Fruit fly (Drosophila melanogaster): ENCODE measurements around the gene Elys.

Elys gene

dm6 chrX:19665684-19666141 is 13.6 kb downstream of the Elys start (continued):
- TF ChIP-seq mirr (GFP tag; optimal IDR thresholded peaks at IDR 0.05), result no peak
- TF ChIP-seq CG4360 (GFP tag; IDR thresholded peaks at IDR 0.05), result 0 out of 2 replicates have a peak, but pooled peaks have one; percentile 10
- TF ChIP-seq CG17385 (GFP tag; optimal IDR thresholded peaks at IDR 0.05), result no peak
- TF ChIP-seq Meics (GFP tag; optimal IDR thresholded peaks at IDR 0.05), result peak; percentile 24
- TF ChIP-seq HHEX (GFP tag; optimal IDR thresholded peaks at IDR 0.05), result no peak
- TF ChIP-seq CG10959 (GFP tag; IDR thresholded peaks at IDR 0.05), result no peak
- no peak for TF ChIP-seq en (GFP tag; optimal IDR thresholded peaks at IDR 0.05)
- no peak for TF ChIP-seq CG34224 (GFP tag; IDR thresholded peaks at IDR 0.05; ENCODE audit: partially characterized antibody)
- TF ChIP-seq eve (GFP tag; optimal IDR thresholded peaks at IDR 0.05), result no peak
- peak; percentile 44 for TF ChIP-seq CG10366 (GFP tag; IDR thresholded peaks at IDR 0.05)
- no peak for TF ChIP-seq Lim3 (GFP tag; IDR thresholded peaks at IDR 0.05)
- TF ChIP-seq HLH3B (GFP tag; IDR thresholded peaks at IDR 0.05), result 0 out of 2 replicates have a peak, but pooled peaks have one; percentile 39
- TF ChIP-seq bcd (GFP tag; optimal IDR thresholded peaks at IDR 0.05), result peak; percentile 23
- TF ChIP-seq rib (GFP tag; IDR thresholded peaks at IDR 0.05), result 0 out of 2 replicates have a peak, but pooled peaks have one; percentile 13
- TF ChIP-seq salm (tag; optimal IDR thresholded peaks at IDR 0.05), result no peak
- TF ChIP-seq cg (GFP tag; optimal IDR thresholded peaks at IDR 0.05), result peak; percentile 65
- 0 out of 2 replicates have a peak, but pooled peaks have one; percentile 23 for TF ChIP-seq MBD-R2 (GFP tag; IDR thresholded peaks at IDR 0.05)
- TF ChIP-seq pum (GFP tag; optimal IDR thresholded peaks at IDR 0.05), result peak; percentile 24
- no peak for TF ChIP-seq exex (tag; optimal IDR thresholded peaks at IDR 0.05)
- peak; percentile 87 for TF ChIP-seq Ets65A (GFP tag)
- peak; percentile 56 for TF ChIP-seq al (GFP tag; IDR thresholded peaks at IDR 0.05)
- TF ChIP-seq CG13424 (tag; optimal IDR thresholded peaks at IDR 0.05), result peak; percentile 23
- no peak for TF ChIP-seq psq (GFP tag; optimal IDR thresholded peaks at IDR 0.05)
- no peak for TF ChIP-seq eyg (GFP tag; optimal IDR thresholded peaks at IDR 0.05)
- TF ChIP-seq sens-2 (GFP tag; IDR thresholded peaks at IDR 0.05), result no peak
- no peak for TF ChIP-seq CG13894 (tag; optimal IDR thresholded peaks at IDR 0.05)
- no peak for TF ChIP-seq HLH54F (GFP tag; optimal IDR thresholded peaks at IDR 0.05)
- peak; percentile 46; the same call in 1 of the 2 replicates for TF ChIP-seq Drgx (GFP tag; IDR thresholded peaks at IDR 0.05)
- TF ChIP-seq wek (GFP tag; optimal IDR thresholded peaks at IDR 0.05), result no peak
- TF ChIP-seq grn (GFP tag; optimal IDR thresholded peaks at IDR 0.05), result peak; percentile 41
- no peak for TF ChIP-seq CG33557 (GFP tag; optimal IDR thresholded peaks at IDR 0.05)
- TF ChIP-seq CG17912 (GFP tag; optimal IDR thresholded peaks at IDR 0.05), result no peak
- TF ChIP-seq Blimp-1 (GFP tag; optimal IDR thresholded peaks at IDR 0.05), result peak; percentile 10
- no peak for TF ChIP-seq D (optimal IDR thresholded peaks at IDR 0.05)
- TF ChIP-seq D (GFP tag; optimal IDR thresholded peaks at IDR 0.05), result no peak
- TF ChIP-seq lola (GFP tag; optimal IDR thresholded peaks at IDR 0.05), result no peak
- peak; percentile 30; the same call in 1 of the 3 replicates for TF ChIP-seq ken (GFP tag; IDR thresholded peaks at IDR 0.05)
- no peak for TF ChIP-seq maf-S (GFP tag; optimal IDR thresholded peaks at IDR 0.05)
- TF ChIP-seq hkb (optimal IDR thresholded peaks at IDR 0.05), result no peak
- TF ChIP-seq hkb (GFP tag; IDR thresholded peaks at IDR 0.05), result peak; percentile 31; the same call in 1 of the 2 replicates
- TF ChIP-seq Trl (optimal IDR thresholded peaks at IDR 0.05), result peak in 1 of 2 experiments; percentile 21
- TF ChIP-seq Trl (GFP tag; optimal IDR thresholded peaks at IDR 0.05), result peak; percentile 21
- no peak for TF ChIP-seq Usf (GFP tag; optimal IDR thresholded peaks at IDR 0.05)
- 0 out of 2 replicates have a peak, but pooled peaks have one; percentile 18 for TF ChIP-seq ssp (GFP tag; IDR thresholded peaks at IDR 0.05)
- TF ChIP-seq CG8089 (GFP tag; optimal IDR thresholded peaks at IDR 0.05), result peak; percentile 8
- TF ChIP-seq CG9437 (GFP tag; optimal IDR thresholded peaks at IDR 0.05), result no peak
- no peak for TF ChIP-seq CG1647 (GFP tag; optimal IDR thresholded peaks at IDR 0.05)
- TF ChIP-seq CG13296 (GFP tag; optimal IDR thresholded peaks at IDR 0.05), result no peak
- TF ChIP-seq kah (GFP tag; optimal IDR thresholded peaks at IDR 0.05), result no peak
- no peak for TF ChIP-seq CG9876 (GFP tag; optimal IDR thresholded peaks at IDR 0.05)
- TF ChIP-seq CG13123 (GFP tag; optimal IDR thresholded peaks at IDR 0.05), result no peak
- TF ChIP-seq CG43689 (GFP tag; IDR thresholded peaks at IDR 0.05), result no peak

All from whole organism, embryonic.